Worm (Caenorhabditis elegans) whole organism, early embryonic: ENCODE data around the gene C50F4.4.

Experiments
- B0310.2 ChIP-seq: sonication (generic microtip); optimal IDR thresholded peaks from 2 replicates; lab custom pipeline; 2016; ENCODE audit warnings: mild to moderate bottlenecking, missing genetic modification characterization, missing compliant biosample characterization
- F13C5.2 ChIP-seq: sonication (generic microtip); optimal IDR thresholded peaks from 2 replicates; lab custom pipeline; 2017; ENCODE audit warnings: mild to moderate bottlenecking, missing genetic modification characterization, inconsistent platforms, missing compliant biosample characterization
- aly-1 ChIP-seq: sonication (generic microtip); optimal IDR thresholded peaks from 2 replicates; lab custom pipeline; 2016; ENCODE audit warnings: missing genetic modification characterization, missing compliant biosample characterization
- ama-1 ChIP-seq: fragments of 150-350 bp; optimal IDR thresholded peaks from 2 replicates; lab custom pipeline; 2014
- ceh-13 ChIP-seq: fragments of 200-800 bp; sonication (Bioruptor generic); optimal IDR thresholded peaks from 2 replicates; lab custom pipeline; 2018; ENCODE audit warnings: mild to moderate bottlenecking, missing genetic modification characterization, missing compliant biosample characterization
- ceh-36 ChIP-seq: sonication (generic microtip); optimal IDR thresholded peaks from 2 replicates; lab custom pipeline; 2016; ENCODE audit warnings: missing genetic modification characterization, inconsistent platforms, missing compliant biosample characterization
- ets-7 ChIP-seq: sonication (generic microtip); optimal IDR thresholded peaks from 2 replicates; lab custom pipeline; 2016; ENCODE audit warnings: missing genotype, missing genetic modification characterization, missing compliant biosample characterization
- flt-1 ChIP-seq: fragments of 200-800 bp; sonication (Bioruptor generic); IDR thresholded peaks from 2 replicates; pipeline ENCODE4 v1.3.6; 2022; ENCODE audit warnings: missing genetic modification characterization, missing compliant biosample characterization
- hmbx-1 ChIP-seq: sonication (generic microtip); optimal IDR thresholded peaks from 2 replicates; lab custom pipeline; 2016; ENCODE audit warnings: mild to moderate bottlenecking, missing genetic modification characterization, missing compliant biosample characterization
- hmg-4 ChIP-seq: fragments of 200-800 bp; sonication (Bioruptor generic); optimal IDR thresholded peaks from 2 replicates; lab custom pipeline; 2018; ENCODE audit warnings: mild to moderate bottlenecking, missing genetic modification characterization, missing compliant biosample characterization
- hnd-1 ChIP-seq: sonication (generic microtip); optimal IDR thresholded peaks from 2 replicates; lab custom pipeline; 2016; ENCODE audit warnings: missing genetic modification characterization, missing compliant biosample characterization
- pes-1 ChIP-seq: fragments of 200-800 bp; sonication (Bioruptor generic); IDR thresholded peaks from 2 replicates; pipeline ENCODE4 v1.3.6; 2022; ENCODE audit warnings: missing genetic modification reagents, missing genetic modification characterization, missing compliant biosample characterization
- scrt-1 ChIP-seq: fragments of 200-800 bp; sonication (Bioruptor generic); IDR thresholded peaks from 2 replicates; pipeline ENCODE4 v1.3.6; 2022; ENCODE audit warnings: missing genetic modification characterization, missing compliant biosample characterization
- sea-1 ChIP-seq: fragments of 200-800 bp; sonication (Bioruptor generic); conservative IDR thresholded peaks from 2 replicates; pipeline ENCODE4 v1.3.6; 2022; ENCODE audit warnings: missing genetic modification characterization, missing compliant biosample characterization
- tbx-11 ChIP-seq: fragments of 200-800 bp; sonication (Bioruptor generic); IDR thresholded peaks from 2 replicates; pipeline ENCODE4 v1.3.6; 2022; ENCODE audit warnings: missing genetic modification characterization, missing compliant biosample characterization
- tbx-37 ChIP-seq: fragments of 200-800 bp; sonication (Bioruptor generic); conservative IDR thresholded peaks from 2 replicates; pipeline ENCODE4 v1.3.6; 2022; ENCODE audit warnings: missing genetic modification reagents, missing genetic modification characterization, missing compliant biosample characterization
- tra-4 ChIP-seq: sonication (generic microtip); optimal IDR thresholded peaks from 2 replicates; lab custom pipeline; 2017; ENCODE audit warnings: missing genetic modification characterization, missing compliant biosample characterization

Gene C50F4.4

DNA sequence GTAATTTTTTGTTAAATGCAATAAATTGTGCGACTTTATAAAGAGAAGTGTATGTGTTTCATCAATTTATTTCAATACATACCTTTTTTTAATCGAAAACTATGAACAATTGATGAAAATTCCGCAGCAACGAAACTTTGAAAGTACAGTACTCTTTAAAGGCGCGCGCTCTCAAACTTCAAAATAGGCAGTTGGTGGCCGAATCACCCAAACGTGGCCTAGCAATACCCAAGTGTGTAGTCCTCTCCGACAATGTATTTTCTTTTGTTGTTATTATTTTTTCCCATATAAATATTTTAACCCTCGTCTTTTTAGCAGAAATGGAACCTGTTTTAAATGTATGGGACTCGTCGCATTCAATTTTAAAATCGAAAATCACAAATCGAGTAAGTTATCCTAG is at the start of gene C50F4.4:
TSS of gene C50F4.4 (plus strand) at position 267 of the 400 bp plus-strand sequence.
- TF ChIP-seq hmg-4 (GFP tag; lab: Kevin White, UChicago) (no peak), tra-4 (tag; lab: Kevin White, UChicago) (no peak)

ce11 chrV:9489411-9489810 is 47.2 kb upstream of the C50F4.4 start, which contains the start of gene K06A4.10:
K06A4.10 (minus strand) TSS chrV:9489800.
- TF ChIP-seq tra-4 (tag; lab: Kevin White, UChicago), result no peak

- TF ChIP-seq sea-1 (GFP tag; lab: Robert Waterston, UW), result no peak
- no peak for TF ChIP-seq hnd-1 (tag; lab: Kevin White, UChicago)
- no peak for TF ChIP-seq ets-7
- no peak for TF ChIP-seq scrt-1
- TF ChIP-seq F13C5.2 (tag; lab: Kevin White, UChicago), result no peak
- no peak for TF ChIP-seq aly-1
- no peak for TF ChIP-seq tbx-11
- no peak for TF ChIP-seq pes-1 (GFP tag; lab: Robert Waterston, UW)
Measured at ce11 chrV:9491440-9492160, 45.0 kb upstream of the C50F4.4 start, which contains the start of gene K06A4.7. K06A4.7 (minus strand) TSS chrV:9491490.

DNA sequence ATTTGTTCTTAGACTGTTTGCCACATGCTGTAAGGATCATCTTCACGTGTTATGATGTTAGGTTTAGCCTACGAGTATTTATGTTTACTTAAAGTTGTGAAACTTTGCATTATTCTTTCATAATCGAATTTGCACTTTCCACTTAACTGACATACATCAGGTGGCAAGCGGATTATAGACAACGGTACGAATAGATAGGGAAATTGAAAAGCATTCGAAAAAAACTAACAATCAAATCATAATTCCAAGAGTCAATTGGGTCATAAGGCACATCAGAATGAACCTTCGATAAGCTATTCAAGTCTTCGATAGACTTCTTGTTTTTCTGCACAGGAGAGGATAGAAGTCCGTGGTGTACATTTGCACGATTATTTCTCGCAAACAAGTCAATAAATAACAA is 44.1 kb upstream of the C50F4.4 start:
- no peak for TF ChIP-seq hmbx-1 (tag; lab: Kevin White, UChicago)
- TF ChIP-seq hmg-4 (GFP tag; lab: Kevin White, UChicago), result no peak
- no peak for TF ChIP-seq hnd-1 (tag; lab: Kevin White, UChicago)
- no peak for TF ChIP-seq scrt-1
- TF ChIP-seq tbx-11, result no peak
- TF ChIP-seq tbx-37, result no peak
- TF ChIP-seq ama-1 (lab: Kevin White, UChicago), result no peak
- no peak for TF ChIP-seq ceh-36 (tag; lab: Kevin White, UChicago)
- TF ChIP-seq tra-4 (tag; lab: Kevin White, UChicago), result no peak
- no peak for TF ChIP-seq flt-1 (GFP tag; lab: Robert Waterston, UW)
- TF ChIP-seq ets-7, result no peak
- no peak for TF ChIP-seq B0310.2
- no peak for TF ChIP-seq F13C5.2 (tag; lab: Kevin White, UChicago)
- TF ChIP-seq sea-1 (GFP tag; lab: Robert Waterston, UW), result no peak
- TF ChIP-seq aly-1, result no peak
- TF ChIP-seq ceh-13 (GFP tag; lab: Kevin White, UChicago), result no peak
- no peak for TF ChIP-seq pes-1 (GFP tag; lab: Robert Waterston, UW)

DNA sequence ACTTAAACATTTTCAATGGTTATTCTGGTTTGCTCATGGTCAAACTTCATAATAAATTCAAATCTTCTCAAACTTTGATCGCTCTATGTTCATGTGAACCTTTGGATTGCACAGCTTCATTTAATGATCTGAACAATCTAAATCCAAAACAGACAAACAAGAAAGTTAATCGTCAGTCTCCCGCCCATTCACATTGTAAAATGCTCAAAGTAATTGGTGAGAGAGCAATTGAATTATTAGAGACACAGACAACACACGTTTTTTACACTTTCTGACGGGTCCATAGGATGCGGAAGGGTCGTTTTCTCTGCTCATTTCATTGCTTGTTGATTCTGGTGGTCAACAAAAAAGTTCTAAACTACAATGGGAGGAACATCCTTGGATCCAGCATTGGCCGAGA is 39.8 kb upstream of the C50F4.4 start, which contains the start of gene gsnl-1:
TSS of gene gsnl-1 (plus strand) at position 301 of the 400 bp plus-strand sequence.
- no peak for TF ChIP-seq hmg-4 (GFP tag; lab: Kevin White, UChicago)
- TF ChIP-seq ets-7, result no peak
- no peak for TF ChIP-seq ama-1 (lab: Kevin White, UChicago)
- no peak for TF ChIP-seq hnd-1 (tag; lab: Kevin White, UChicago)
- TF ChIP-seq B0310.2, result no peak
- TF ChIP-seq flt-1 (GFP tag; lab: Robert Waterston, UW), result no peak
- no peak for TF ChIP-seq pes-1 (GFP tag; lab: Robert Waterston, UW)
- TF ChIP-seq scrt-1, result no peak
- TF ChIP-seq tbx-37, result no peak
- TF ChIP-seq tra-4 (tag; lab: Kevin White, UChicago), result no peak
- no peak for TF ChIP-seq hmbx-1 (tag; lab: Kevin White, UChicago)
- no peak for TF ChIP-seq aly-1
- TF ChIP-seq tbx-11, result no peak
- no peak for TF ChIP-seq sea-1 (GFP tag; lab: Robert Waterston, UW)
- no peak for TF ChIP-seq ceh-13 (GFP tag; lab: Kevin White, UChicago)
- no peak for TF ChIP-seq ceh-36 (tag; lab: Kevin White, UChicago)
- TF ChIP-seq F13C5.2 (tag; lab: Kevin White, UChicago), result no peak

- TF ChIP-seq tbx-37, result no peak
- TF ChIP-seq hmbx-1 (tag; lab: Kevin White, UChicago), result no peak
- no peak for TF ChIP-seq scrt-1
- TF ChIP-seq hmg-4 (GFP tag; lab: Kevin White, UChicago), result no peak
- TF ChIP-seq flt-1 (GFP tag; lab: Robert Waterston, UW), result no peak
- no peak for TF ChIP-seq F13C5.2 (tag; lab: Kevin White, UChicago)
- TF ChIP-seq tra-4 (tag; lab: Kevin White, UChicago), result no peak
- TF ChIP-seq aly-1, result no peak
- no peak for TF ChIP-seq ceh-36 (tag; lab: Kevin White, UChicago)
- no peak for TF ChIP-seq hnd-1 (tag; lab: Kevin White, UChicago)
- TF ChIP-seq pes-1 (GFP tag; lab: Robert Waterston, UW), result no peak
- no peak for TF ChIP-seq ets-7
- TF ChIP-seq tbx-11, result no peak
- no peak for TF ChIP-seq ceh-13 (GFP tag; lab: Kevin White, UChicago)
- TF ChIP-seq sea-1 (GFP tag; lab: Robert Waterston, UW), result no peak
- no peak for TF ChIP-seq ama-1 (lab: Kevin White, UChicago)
- no peak for TF ChIP-seq B0310.2
Measured at ce11 chrV:9499295-9499694, 37.3 kb upstream of the C50F4.4 start.

DNA sequence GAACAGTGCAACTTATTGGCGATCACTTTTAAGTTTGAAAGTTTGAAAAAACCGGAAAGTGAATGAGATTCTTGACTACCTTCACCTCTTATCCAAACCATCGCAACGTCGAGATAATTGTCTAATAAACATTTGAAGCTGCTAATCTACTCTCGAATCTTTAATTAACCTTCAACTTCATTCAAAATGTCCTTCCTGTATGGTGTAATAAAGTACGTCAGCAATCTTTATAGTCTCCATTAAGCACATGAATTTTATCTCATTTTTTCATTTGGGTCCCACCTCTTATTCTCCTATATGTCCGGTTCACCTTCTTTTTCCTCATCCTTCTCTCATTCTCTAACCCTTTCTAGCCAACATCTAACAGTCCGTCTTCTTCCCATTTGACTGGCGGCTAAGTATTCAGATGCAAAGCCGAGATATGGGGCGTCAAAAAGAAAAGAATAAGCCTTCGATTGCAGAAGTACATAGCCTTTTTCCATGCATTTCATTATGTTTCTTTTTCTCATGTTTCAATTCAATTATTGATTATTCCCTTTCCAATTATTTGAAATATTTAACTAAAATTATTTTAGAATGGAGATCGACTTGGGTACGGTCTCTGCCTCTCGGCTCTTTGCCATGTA is 35.6 kb upstream of the C50F4.4 start, which contains the start of gene swt-5:
TSS of gene swt-5 (plus strand) at position 576 of the 626 bp plus-strand sequence.
- TF ChIP-seq tbx-37, result no peak
- TF ChIP-seq sea-1 (GFP tag; lab: Robert Waterston, UW), result no peak
- no peak for TF ChIP-seq ceh-36 (tag; lab: Kevin White, UChicago)
- no peak for TF ChIP-seq tra-4 (tag; lab: Kevin White, UChicago)
- TF ChIP-seq ama-1 (lab: Kevin White, UChicago), result no peak
- TF ChIP-seq hmbx-1 (tag; lab: Kevin White, UChicago), result no peak
- no peak for TF ChIP-seq flt-1 (GFP tag; lab: Robert Waterston, UW)
- TF ChIP-seq F13C5.2 (tag; lab: Kevin White, UChicago), result no peak
- no peak for TF ChIP-seq pes-1 (GFP tag; lab: Robert Waterston, UW)
- TF ChIP-seq scrt-1, result no peak
- no peak for TF ChIP-seq hnd-1 (tag; lab: Kevin White, UChicago)
- TF ChIP-seq B0310.2, result no peak
- TF ChIP-seq ets-7, result no peak
- no peak for TF ChIP-seq ceh-13 (GFP tag; lab: Kevin White, UChicago)
- no peak for TF ChIP-seq tbx-11
